Worm (Caenorhabditis elegans) whole organism, L4 larva: ENCODE results near the gene nspd-4.
"Not testable (repeated sequence)": the region's sequence is repeated elsewhere in the genome, so short reads cannot be mapped to it uniquely, and the experiment has no call there.

Experiments
- T20F7.1 ChIP-seq: fragments of 200-800 bp; sonication (Bioruptor generic); optimal IDR thresholded peaks from 2 replicates; lab custom pipeline; 2018; ENCODE audit warnings: mild to moderate bottlenecking, missing genetic modification characterization, missing compliant biosample characterization
- attf-4 ChIP-seq: sonication (generic microtip); optimal IDR thresholded peaks from 3 replicates; lab custom pipeline; 2017; ENCODE audit warnings: missing biosample characterization, missing genetic modification characterization
- set-16 ChIP-seq: fragments of 200-800 bp; sonication (Bioruptor generic); IDR thresholded peaks from 2 replicates; pipeline ENCODE4 v1.3.6; 2022; ENCODE audit warnings: missing genetic modification reagents, missing genetic modification characterization, missing compliant biosample characterization
- unc-130 ChIP-seq: sonication (generic microtip); optimal IDR thresholded peaks from 2 replicates; lab custom pipeline; 2016; ENCODE audit warnings: missing genetic modification reagents, missing genetic modification characterization, missing compliant biosample characterization

ce11 chrII:4866819-4867218, 24.4 kb downstream of the nspd-4 start:
- not testable (repeated sequence) for TF ChIP-seq unc-130; T20F7.1 (GFP tag; lab: Kevin White, UChicago); attf-4
- TF ChIP-seq set-16 = peak; percentile 97
